Worm (Caenorhabditis elegans) whole organism, L4 larva: ENCODE data around the gene tmem-218.

Experiments
- F10B5.3 ChIP-seq: sonication (generic microtip); optimal IDR thresholded peaks from 2 replicates; lab custom pipeline; 2016; ENCODE audit warnings: mild to moderate bottlenecking, missing genetic modification characterization, missing compliant biosample characterization
- R02D3.7 ChIP-seq: fragments of 150-350 bp; sonication (generic microtip); optimal IDR thresholded peaks from 3 replicates; lab custom pipeline; 2014; ENCODE audit warnings: missing biosample characterization, missing genetic modification characterization
- T26A8.4 ChIP-seq: fragments of 200-800 bp; sonication (Bioruptor generic); IDR thresholded peaks from 2 replicates; pipeline ENCODE4 v1.3.6; 2022; ENCODE audit warnings: missing genetic modification characterization, missing compliant biosample characterization
- attf-4 ChIP-seq: sonication (generic microtip); optimal IDR thresholded peaks from 3 replicates; lab custom pipeline; 2017; ENCODE audit warnings: missing biosample characterization, missing genetic modification characterization
- ceh-20 ChIP-seq: fragments of 200-800 bp; sonication (Bioruptor generic); IDR thresholded peaks from 2 replicates; pipeline ENCODE4 v1.3.6; 2022; ENCODE audit warnings: missing genetic modification reagents, missing genetic modification characterization, missing compliant biosample characterization
- cey-2 ChIP-seq: sonication (generic microtip); optimal IDR thresholded peaks from 3 replicates; lab custom pipeline; 2017; ENCODE audit warnings: missing genetic modification characterization, mild to moderate bottlenecking, missing compliant biosample characterization, antibody characterized with exemption, borderline replicate concordance; ENCODE audit not compliant: insufficient read depth
- daf-16 ChIP-seq, 3 experiments: sonication (generic microtip); optimal IDR thresholded peaks; 2 replicates each; lab custom pipeline; 2016 to 2017; ENCODE audit warnings: missing genetic modification characterization in 3 of 3, missing genetic modification reagents in 3 of 3, mild to moderate bottlenecking in 2 of 3, missing compliant biosample characterization in 2 of 3, missing biosample characterization in 1 of 3, moderate library complexity in 1 of 3
- dmd-6 ChIP-seq: fragments of 200-800 bp; sonication (Bioruptor generic); IDR thresholded peaks from 2 replicates; pipeline ENCODE4 v1.3.6; 2022; ENCODE audit warnings: missing genetic modification reagents, missing genetic modification characterization, missing compliant biosample characterization
- dmd-9 ChIP-seq: fragments of 200-800 bp; sonication (Bioruptor generic); IDR thresholded peaks from 2 replicates; pipeline ENCODE4 v1.3.6; 2022; ENCODE audit warnings: missing genetic modification reagents, missing genetic modification characterization, missing compliant biosample characterization
- dpl-1 ChIP-seq: fragments of 150-350 bp; optimal IDR thresholded peaks from 2 replicates; lab custom pipeline; 2014; ENCODE audit warnings: missing biosample characterization, missing genetic modification reagents, missing genetic modification characterization
- gei-8 ChIP-seq: fragments of 200-800 bp; sonication (Bioruptor generic); optimal IDR thresholded peaks from 2 replicates; lab custom pipeline; 2018; ENCODE audit warnings: mild to moderate bottlenecking, missing genetic modification characterization, missing compliant biosample characterization
- hif-1 ChIP-seq, 2 experiments: sonication (generic microtip); optimal IDR thresholded peaks; 2 replicates each; lab custom pipeline; 2016 to 2017; ENCODE audit warnings: missing compliant biosample characterization in 2 of 2, missing genetic modification characterization in 2 of 2, missing genetic modification reagents in 2 of 2, missing genotype in 2 of 2, mild to moderate bottlenecking in 1 of 2
- hlh-11 ChIP-seq: fragments of 200-800 bp; sonication (Bioruptor generic); optimal IDR thresholded peaks from 2 replicates; lab custom pipeline; 2018; ENCODE audit warnings: mild to moderate bottlenecking, missing genetic modification characterization, missing compliant biosample characterization
- hlh-30 ChIP-seq: sonication (generic microtip); optimal IDR thresholded peaks from 2 replicates; lab custom pipeline; 2017; ENCODE audit warnings: antibody characterized with exemption, mild to moderate bottlenecking, missing genetic modification characterization, missing compliant biosample characterization; ENCODE audit not compliant: insufficient read depth
- hmg-1.1 ChIP-seq: fragments of 200-800 bp; sonication (Bioruptor generic); IDR thresholded peaks from 2 replicates; pipeline ENCODE4 v1.3.6; 2022; ENCODE audit warnings: missing genetic modification reagents, missing genetic modification characterization, missing compliant biosample characterization
- lin-1 ChIP-seq: fragments of 200-800 bp; sonication (Bioruptor generic); IDR thresholded peaks from 2 replicates; pipeline ENCODE4 v1.3.6; 2022; ENCODE audit warnings: missing genetic modification reagents, missing genetic modification characterization, missing compliant biosample characterization
- madf-5 ChIP-seq, 2 experiments: fragments of 200-800 bp; sonication (Bioruptor generic); IDR thresholded peaks; 2 replicates each; pipeline ENCODE4 v1.3.6; 2022; ENCODE audit warnings: missing compliant biosample characterization in 2 of 2, missing genetic modification characterization in 2 of 2
- mdl-1 ChIP-seq, 2 experiments: fragments of 150-350 bp in 1 of 2; sonication (generic microtip) in 1 of 2; optimal IDR thresholded peaks; 2 replicates each; lab custom pipeline; 2014 to 2017; ENCODE audit warnings: missing biosample characterization in 2 of 2, missing genetic modification characterization in 2 of 2
- mdt-29 ChIP-seq: fragments of 200-800 bp; sonication (Bioruptor generic); IDR thresholded peaks from 2 replicates; pipeline ENCODE4 v1.3.6; 2022; ENCODE audit warnings: missing genetic modification reagents, missing genetic modification characterization, missing compliant biosample characterization
- mxl-2 ChIP-seq: fragments of 200-800 bp; sonication (Bioruptor generic); conservative IDR thresholded peaks from 2 replicates; pipeline ENCODE4 v1.3.6; 2022; ENCODE audit warnings: missing genetic modification reagents, missing genetic modification characterization, missing compliant biosample characterization
- mxl-3 ChIP-seq: fragments of 200-800 bp; sonication (Bioruptor generic); optimal IDR thresholded peaks from 2 replicates; lab custom pipeline; 2018; ENCODE audit warnings: mild to moderate bottlenecking, missing genetic modification characterization, missing compliant biosample characterization
- nhr-102 ChIP-seq: sonication (generic microtip); optimal IDR thresholded peaks from 2 replicates; lab custom pipeline; 2016; ENCODE audit warnings: mild to moderate bottlenecking, missing genetic modification characterization, moderate library complexity, missing compliant biosample characterization
- nhr-11 ChIP-seq: fragments of 150-350 bp; optimal IDR thresholded peaks from 2 replicates; lab custom pipeline; 2014; ENCODE audit warnings: missing biosample characterization, missing genetic modification characterization
- nhr-111 ChIP-seq: fragments of 200-800 bp; sonication (Bioruptor generic); optimal IDR thresholded peaks from 2 replicates; lab custom pipeline; 2018; ENCODE audit warnings: mild to moderate bottlenecking, missing genetic modification characterization, missing compliant biosample characterization
- nhr-237 ChIP-seq: sonication (generic microtip); optimal IDR thresholded peaks from 2 replicates; lab custom pipeline; 2017; ENCODE audit warnings: missing biosample characterization, missing genetic modification characterization
- nhr-25 ChIP-seq: sonication (generic microtip); optimal IDR thresholded peaks from 2 replicates; lab custom pipeline; 2017; ENCODE audit warnings: missing genetic modification characterization, mild to moderate bottlenecking, missing compliant biosample characterization, antibody characterized with exemption, moderate library complexity, borderline replicate concordance; ENCODE audit not compliant: insufficient read depth
- nhr-28 ChIP-seq: fragments of 150-350 bp; optimal IDR thresholded peaks from 2 replicates; lab custom pipeline; 2014; ENCODE audit warnings: missing biosample characterization, missing genetic modification characterization
- nhr-42 ChIP-seq: fragments of 200-800 bp; sonication (Bioruptor generic); IDR thresholded peaks from 2 replicates; pipeline ENCODE4 v1.3.6; 2022; ENCODE audit warnings: missing genetic modification characterization, missing compliant biosample characterization
- nhr-48 ChIP-seq: sonication (generic microtip); optimal IDR thresholded peaks from 2 replicates; lab custom pipeline; 2016; ENCODE audit warnings: mild to moderate bottlenecking, missing genetic modification characterization, missing compliant biosample characterization
- nhr-6 ChIP-seq: fragments of 150-350 bp; optimal IDR thresholded peaks from 2 replicates; lab custom pipeline; 2014; ENCODE audit warnings: missing biosample characterization, missing genetic modification characterization
- php-3 ChIP-seq: fragments of 200-800 bp; sonication (Bioruptor generic); IDR thresholded peaks from 2 replicates; pipeline ENCODE4 v1.3.6; 2022; ENCODE audit warnings: missing genetic modification reagents, missing genetic modification characterization, missing compliant biosample characterization
- saeg-2 ChIP-seq: fragments of 200-800 bp; sonication (Bioruptor generic); IDR thresholded peaks from 2 replicates; pipeline ENCODE4 v1.3.6; 2022; ENCODE audit warnings: missing genetic modification reagents, missing genetic modification characterization, missing compliant biosample characterization
- tra-1 ChIP-seq: fragments of 200-800 bp; sonication (Bioruptor generic); IDR thresholded peaks from 2 replicates; pipeline ENCODE4 v1.3.6; 2022; ENCODE audit warnings: missing genetic modification reagents, missing genetic modification characterization, missing compliant biosample characterization
- unc-62 ChIP-seq, 3 experiments: fragments of 150-350 bp in 1 of 3; sonication (generic microtip); optimal IDR thresholded peaks in 2 of 3; peaks in 1 of 3; 1 replicate in 1 of 3; 2 replicates in 2 of 3; lab custom pipeline; 2014 to 2017; ENCODE audit warnings: missing biosample characterization in 3 of 3, missing genetic modification characterization in 3 of 3, missing genetic modification reagents in 3 of 3, missing genotype in 1 of 3
- vab-7 ChIP-seq: fragments of 200-800 bp; sonication (Bioruptor generic); IDR thresholded peaks from 2 replicates; pipeline ENCODE4 v1.3.6; 2022; ENCODE audit warnings: missing genetic modification reagents, missing genetic modification characterization, missing compliant biosample characterization
- ztf-11 ChIP-seq: fragments of 150-350 bp; optimal IDR thresholded peaks from 2 replicates; lab custom pipeline; 2014; ENCODE audit warnings: missing biosample characterization, missing genetic modification characterization

tmem-218 gene

ce11 chrX:17640790-17641189 lies 8.7 kb upstream of the tmem-218 start, which contains the start of gene H18N23.2:
H18N23.2 (minus strand) TSS chrX:17640871.
- TF ChIP-seq gei-8 (peak; percentile 86), nhr-237 (tag; lab: Kevin White, UChicago) (no peak), dmd-6 (GFP tag; lab: Robert Waterston, UW) (peak; percentile 86), hlh-30 (tag; lab: Kevin White, UChicago) (peak; percentile 93), ztf-11 (no peak), ceh-20 (peak; percentile 76), mdt-29 (GFP tag; lab: Robert Waterston, UW) (no peak), hif-1 (tag; optimal IDR thresholded peaks at IDR 0.05; lab: Kevin White, UChicago) (peak in 1 of 2 experiments; percentile 63), T26A8.4 (GFP tag; lab: Robert Waterston, UW) (0 out of 2 replicates have a peak, but pooled peaks have one; percentile 32), mxl-2 (GFP tag; lab: Robert Waterston, UW) (peak; percentile 97), php-3 (GFP tag; lab: Robert Waterston, UW) (no peak), nhr-111 (GFP tag; lab: Kevin White, UChicago) (no peak), nhr-11 (tag; lab: Kevin White, UChicago) (peak; percentile 80), vab-7 (GFP tag; lab: Robert Waterston, UW) (no peak), daf-16 (GFP tag; optimal IDR thresholded peaks at IDR 0.05; lab: Kevin White, UChicago) (peak in 1 of 2 experiments; percentile 85), daf-16 (tag; optimal IDR thresholded peaks at IDR 0.05; lab: Kevin White, UChicago) (peak; percentile 11), dmd-9 (GFP tag; lab: Robert Waterston, UW) (0 out of 2 replicates have a peak, but pooled peaks have one; percentile 13), nhr-102 (peak; percentile 71), lin-1 (GFP tag; lab: Robert Waterston, UW) (0 out of 2 replicates have a peak, but pooled peaks have one; percentile 23), nhr-48 (tag; lab: Kevin White, UChicago) (peak; percentile 94), saeg-2 (GFP tag; lab: Robert Waterston, UW) (peak; percentile 79; the same call in 1 of the 2 replicates), nhr-28 (tag; lab: Kevin White, UChicago) (peak; percentile 75), dpl-1 (GFP tag; lab: Kevin White, UChicago) (peak; percentile 13), hlh-11 (tag; lab: Kevin White, UChicago) (peak; percentile 87), mxl-3 (peak; percentile 95), mdl-1 (tag; optimal IDR thresholded peaks at IDR 0.05; lab: Kevin White, UChicago) (peak; percentile 55 to 91), unc-62 (GFP tag; optimal IDR thresholded peaks at IDR 0.05 in 1 of 2; lab: Kevin White, UChicago) (peak in 1 of 2 experiments; percentile 46), unc-62 (tag; optimal IDR thresholded peaks at IDR 0.05; lab: Kevin White, UChicago) (no peak), tra-1 (peak; percentile 82), attf-4 (tag; lab: Kevin White, UChicago) (no peak), nhr-25 (tag; lab: Kevin White, UChicago) (peak; percentile 51), nhr-6 (tag; lab: Kevin White, UChicago) (peak; percentile 8), cey-2 (tag; lab: Kevin White, UChicago) (no peak), R02D3.7 (tag; lab: Kevin White, UChicago) (no peak), madf-5 (GFP tag; IDR thresholded peaks at IDR 0.05; lab: Robert Waterston, UW) (no peak), hmg-1.1 (GFP tag; lab: Robert Waterston, UW) (0 out of 2 replicates have a peak, but pooled peaks have one; percentile 41), nhr-42 (GFP tag; lab: Robert Waterston, UW) (0 out of 2 replicates have a peak, but pooled peaks have one; percentile 33)

ce11 chrX:17642832-17643231 lies 6.6 kb upstream of the tmem-218 start:
- TF ChIP-seq F10B5.3 (no peak), nhr-48 (tag; lab: Kevin White, UChicago) (no peak)
